Fruit fly (Drosophila melanogaster): ENCODE measurements around the gene Rubicon.

The Rubicon gene

dm6 chrX:8681189-8681821, 4.4 kb downstream of the Rubicon start, which contains the start of gene CAH3 (continued):
- peak; percentile 86 for TF ChIP-seq btn (GFP tag; optimal IDR thresholded peaks at IDR 0.05)
- peak; percentile 93 for TF ChIP-seq Ssrp (tag; optimal IDR thresholded peaks at IDR 0.05)
- no peak for TF ChIP-seq zen2 (GFP tag; IDR thresholded peaks at IDR 0.05; ENCODE audit: partially characterized antibody)
- peak; percentile 94 for TF ChIP-seq CG9609 (GFP tag; optimal IDR thresholded peaks at IDR 0.05)
- peak; percentile 99 for TF ChIP-seq Med (GFP tag)
- TF ChIP-seq ac (GFP tag; optimal IDR thresholded peaks at IDR 0.05), result peak; percentile 69
- TF ChIP-seq pan (optimal IDR thresholded peaks at IDR 0.05), result no peak
- TF ChIP-seq pan (GFP tag; optimal IDR thresholded peaks at IDR 0.05 in 1 of 2, IDR thresholded peaks at IDR 0.05 in 1 of 2), result peak in 1 of 2 experiments; percentile 94
- peak; percentile 97 for TF ChIP-seq CG1603 (tag; optimal IDR thresholded peaks at IDR 0.05)
- TF ChIP-seq HLHmδ (GFP tag; optimal IDR thresholded peaks at IDR 0.05), result no peak
- peak; percentile 92 for TF ChIP-seq vfl (GFP tag; optimal IDR thresholded peaks at IDR 0.05)
- peak; percentile 92 for TF ChIP-seq NC2β (GFP tag; optimal IDR thresholded peaks at IDR 0.05)
- TF ChIP-seq pita (GFP tag; optimal IDR thresholded peaks at IDR 0.05), result no peak
- peak; percentile 37; the same call in 1 of the 2 replicates for TF ChIP-seq bbx (GFP tag; IDR thresholded peaks at IDR 0.05; ENCODE audit: partially characterized antibody)
- no peak for TF ChIP-seq hbn (GFP tag; IDR thresholded peaks at IDR 0.05; ENCODE audit: partially characterized antibody)
- TF ChIP-seq CG33557 (GFP tag; optimal IDR thresholded peaks at IDR 0.05), result peak; percentile 96
- peak; percentile 92 for TF ChIP-seq repo (GFP tag; optimal IDR thresholded peaks at IDR 0.05)
- TF ChIP-seq Rx (GFP tag; IDR thresholded peaks at IDR 0.05), result peak; percentile 90
- peak; percentile 83 for TF ChIP-seq ap (GFP tag; IDR thresholded peaks at IDR 0.05)
- TF ChIP-seq yki (optimal IDR thresholded peaks at IDR 0.05), result peak; percentile 40
- peak; percentile 87 for TF ChIP-seq crc (GFP tag; optimal IDR thresholded peaks at IDR 0.05)
- peak; percentile 92 for TF ChIP-seq Sox102F (GFP tag; optimal IDR thresholded peaks at IDR 0.05)
- peak; percentile 92 for TF ChIP-seq H2.0 (GFP tag; IDR thresholded peaks at IDR 0.05)
- TF ChIP-seq dysf (GFP tag; IDR thresholded peaks at IDR 0.05), result peak; percentile 94
- peak; percentile 77 for TF ChIP-seq kay (GFP tag; optimal IDR thresholded peaks at IDR 0.05)
- peak; percentile 92 for TF ChIP-seq CG30431 (GFP tag; optimal IDR thresholded peaks at IDR 0.05)
- peak; percentile 95 for TF ChIP-seq chn (GFP tag; optimal IDR thresholded peaks at IDR 0.05)
- peak; percentile 91 for TF ChIP-seq CG7556 (GFP tag; optimal IDR thresholded peaks at IDR 0.05)
- peak; percentile 79 for TF ChIP-seq CG10959 (GFP tag; IDR thresholded peaks at IDR 0.05)
- peak; percentile 88 for TF ChIP-seq nau (GFP tag; optimal IDR thresholded peaks at IDR 0.05)
- peak; percentile 91 for TF ChIP-seq tx (GFP tag; optimal IDR thresholded peaks at IDR 0.05)
- TF ChIP-seq CG3995 (GFP tag; optimal IDR thresholded peaks at IDR 0.05), result peak; percentile 69
- peak; percentile 92 for TF ChIP-seq zen (tag; optimal IDR thresholded peaks at IDR 0.05)
- TF ChIP-seq ro (GFP tag; IDR thresholded peaks at IDR 0.05), result peak; percentile 58; the same call in 1 of the 2 replicates
- TF ChIP-seq CG1529 (GFP tag; optimal IDR thresholded peaks at IDR 0.05), result peak; percentile 88
- peak; percentile 87; the same call in 2 of the 3 replicates for TF ChIP-seq CG3726 (GFP tag; IDR thresholded peaks at IDR 0.05)
- peak; percentile 81 for TF ChIP-seq MBD-R2 (GFP tag; IDR thresholded peaks at IDR 0.05)
- TF ChIP-seq dan (GFP tag; IDR thresholded peaks at IDR 0.05), result 0 out of 2 replicates have a peak, but pooled peaks have one; percentile 24
- TF ChIP-seq fd102C (GFP tag; optimal IDR thresholded peaks at IDR 0.05), result peak; percentile 16
- peak; percentile 57; the same call in 1 of the 2 replicates for TF ChIP-seq CG4360 (GFP tag; IDR thresholded peaks at IDR 0.05)
- TF ChIP-seq CG13296 (GFP tag; optimal IDR thresholded peaks at IDR 0.05), result peak; percentile 94
- TF ChIP-seq CG6254 (GFP tag; optimal IDR thresholded peaks at IDR 0.05), result peak; percentile 83
- TF ChIP-seq scrt (GFP tag; optimal IDR thresholded peaks at IDR 0.05), result peak; percentile 79
- TF ChIP-seq CG15514 (GFP tag; optimal IDR thresholded peaks at IDR 0.05), result peak; percentile 99
- peak; percentile 90 for TF ChIP-seq tio (GFP tag; optimal IDR thresholded peaks at IDR 0.05)
- peak; percentile 95 for TF ChIP-seq vvl (GFP tag; IDR thresholded peaks at IDR 0.05)
- no peak; the same call in 1 of the 2 replicates for TF ChIP-seq CG42726 (GFP tag; IDR thresholded peaks at IDR 0.05; ENCODE audit: partially characterized antibody)
- peak; percentile 88 to 95 for TF ChIP-seq chif (GFP tag; optimal IDR thresholded peaks at IDR 0.05)
- TF ChIP-seq CG17385 (GFP tag; optimal IDR thresholded peaks at IDR 0.05), result peak; percentile 85
- TF ChIP-seq zfh2 (GFP tag; optimal IDR thresholded peaks at IDR 0.05), result peak; percentile 95
